Fruit fly (Drosophila melanogaster) S2 (cell line): ENCODE results near the gene CG13097.

Experiments used
- CG8478 ChIP-seq: fragments of >200 bp; optimal IDR thresholded peaks from 2 replicates; lab custom pipeline; 2018
- CTCF ChIP-seq, 2 experiments: fragments of >200 bp; optimal IDR thresholded peaks; 2 replicates each; lab custom pipeline; 2018

CG13097 gene

DNA sequence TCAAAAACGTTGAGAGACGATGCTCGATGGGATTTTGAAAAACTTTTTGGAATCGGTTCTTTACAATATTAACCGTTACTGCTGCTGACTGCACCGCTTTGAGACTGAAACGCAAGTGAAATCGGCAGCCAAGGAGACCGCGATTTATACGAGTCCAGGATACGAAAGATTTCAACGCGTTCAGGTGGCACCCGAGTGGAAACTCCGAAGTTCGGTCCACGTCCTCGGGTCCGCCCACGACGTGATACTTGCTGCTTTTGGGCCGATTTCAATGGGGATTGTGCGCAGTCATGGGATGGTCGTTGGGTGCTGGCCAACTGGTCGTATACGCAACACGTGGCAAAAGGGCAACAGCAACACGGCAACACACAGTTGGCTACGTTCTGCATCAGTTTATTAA lies 7.9 kb downstream of the CG13097 start, which contains the start of gene Dh31:
Dh31 (minus strand) TSS at position 117 of the 400 bp plus-strand sequence.
- TF ChIP-seq CG8478 (no peak), CTCF (optimal IDR thresholded peaks at IDR 0.05; lab: Kevin White, UChicago) (no peak)

DNA sequence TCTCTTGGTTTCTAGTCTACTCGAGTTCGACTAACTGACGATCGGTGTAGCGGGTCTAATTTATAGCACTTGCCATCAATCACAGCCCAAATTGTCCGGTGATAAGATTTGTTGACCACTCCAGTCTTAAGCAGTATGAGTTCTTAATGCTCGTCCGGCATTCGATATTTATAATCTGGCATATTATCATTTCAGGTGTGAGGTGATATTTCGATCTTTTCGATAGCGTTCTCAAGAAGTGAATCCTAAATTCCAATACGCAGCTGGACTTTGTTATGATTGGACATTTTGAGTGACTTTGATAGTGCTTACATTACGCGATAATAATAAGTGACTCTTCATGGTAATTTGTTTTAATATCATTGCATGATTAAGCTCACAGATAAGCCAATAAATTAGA lies 18.4 kb downstream of the CG13097 start, which contains the start of gene Bace:
Bace (minus strand) TSS at position 39 of the 400 bp plus-strand sequence.
- TF ChIP-seq CG8478 (no peak), CTCF (optimal IDR thresholded peaks at IDR 0.05; lab: Kevin White, UChicago) (no peak)

DNA sequence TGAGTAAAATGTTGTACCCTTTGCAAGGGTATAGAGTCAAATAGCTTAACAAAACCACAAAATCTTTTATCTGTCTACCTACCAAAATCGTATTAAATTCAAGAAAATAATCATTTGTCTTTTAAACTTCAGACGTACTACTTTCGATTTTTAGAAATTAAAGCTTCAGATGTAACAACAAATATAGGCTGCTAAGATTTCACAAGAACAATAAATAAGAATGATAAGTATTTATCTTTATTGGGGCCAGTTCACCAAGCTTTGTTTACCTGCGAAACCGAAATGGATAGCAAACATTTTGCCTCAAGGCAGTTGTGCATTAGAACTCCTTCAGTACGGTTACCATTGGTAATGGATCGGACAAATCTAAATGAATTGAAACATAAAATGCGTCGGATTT lies 24.2 kb downstream of the CG13097 start, which contains the start of gene CG43400:
CG43400 (plus strand) TSS at position 301 of the 400 bp plus-strand sequence.
- TF ChIP-seq CG8478 (no peak), CTCF (optimal IDR thresholded peaks at IDR 0.05; lab: Kevin White, UChicago) (no peak)

DNA sequence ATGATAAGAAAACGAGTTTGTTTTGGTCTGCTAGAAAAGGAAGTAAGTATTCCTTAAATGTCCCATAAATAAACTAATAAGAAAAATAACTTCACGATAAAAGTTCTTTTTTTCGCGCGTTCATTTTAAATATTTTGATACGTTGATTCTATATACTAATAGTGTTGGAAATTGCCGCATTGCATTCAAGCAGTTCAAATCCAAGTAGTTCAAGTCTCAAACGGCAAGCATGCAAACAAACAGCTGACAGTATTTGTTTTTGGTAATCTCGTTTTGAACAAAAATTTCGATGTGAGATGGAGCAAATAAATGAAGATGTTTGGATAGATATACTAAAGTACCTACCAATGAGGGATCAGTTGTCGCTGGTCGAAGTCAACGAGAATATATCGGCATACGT lies 25.9 kb downstream of the CG13097 start, which contains the start of gene CG13088:
CG13088 (plus strand) TSS at position 247 of the 400 bp plus-strand sequence.
- TF ChIP-seq CTCF (optimal IDR thresholded peaks at IDR 0.05; lab: Kevin White, UChicago) (peak in 1 of 2 experiments; percentile 10), CG8478 (no peak)

DNA sequence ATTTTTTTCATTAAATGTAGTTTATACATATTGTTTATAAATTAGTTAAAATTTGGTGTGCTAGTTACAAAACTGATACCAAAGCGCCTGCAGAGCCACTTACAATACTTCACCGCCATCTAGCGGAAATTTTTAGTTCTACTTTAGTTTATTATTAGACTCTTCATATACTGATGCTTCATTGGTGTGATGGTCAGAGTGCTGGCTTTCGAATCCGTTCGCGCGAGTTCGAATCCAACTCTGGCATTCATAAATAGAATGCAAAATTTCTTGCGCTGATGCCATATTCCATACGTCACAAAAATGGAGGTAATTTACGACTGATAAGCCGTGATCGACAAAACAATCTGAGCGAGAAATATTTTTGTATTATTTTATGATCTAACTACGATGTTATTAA lies 29.1 kb downstream of the CG13097 start:
- TF ChIP-seq CG8478 = no peak
- TF ChIP-seq CTCF (optimal IDR thresholded peaks at IDR 0.05; lab: Kevin White, UChicago) = peak; percentile 71 to 86

DNA sequence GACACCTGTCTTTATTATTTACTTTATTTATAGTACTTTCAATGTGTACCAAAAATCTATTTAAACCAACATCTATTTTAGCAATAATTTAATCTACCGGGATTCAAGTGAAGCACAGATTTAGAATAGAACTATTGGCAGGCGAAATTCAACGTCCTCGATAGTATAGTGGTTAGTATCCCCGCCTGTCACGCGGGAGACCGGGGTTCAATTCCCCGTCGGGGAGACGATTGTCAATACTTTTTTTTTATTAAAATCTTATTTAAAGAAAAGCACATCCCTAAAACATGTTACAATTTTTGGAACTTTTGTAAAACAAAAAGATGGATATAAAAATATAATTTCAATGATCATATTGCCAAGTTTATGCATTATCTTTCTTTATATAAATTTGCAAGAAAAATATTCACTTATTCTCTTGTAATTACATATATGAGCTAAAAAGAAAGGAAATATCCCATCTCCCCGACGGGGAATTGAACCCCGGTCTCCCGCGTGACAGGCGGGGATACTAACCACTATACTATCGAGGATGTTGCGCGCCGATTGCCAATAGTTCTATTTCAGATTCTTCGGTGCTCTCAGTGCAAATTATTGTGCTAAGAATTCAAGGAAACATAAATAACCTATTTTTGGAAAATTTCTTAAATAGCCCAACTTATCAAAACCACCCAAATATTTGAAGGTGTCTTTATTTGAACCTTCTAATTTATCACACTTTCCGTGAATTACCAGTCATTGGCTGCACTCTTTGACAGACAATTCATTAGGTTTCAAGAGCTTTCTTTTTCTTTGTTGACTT lies 32.8 kb downstream of the CG13097 start, which contains the start of gene CG43796:
CG43796 (plus strand) TSS at position 752 of the 802 bp plus-strand sequence.
- no peak for TF ChIP-seq CG8478
- TF ChIP-seq CTCF (optimal IDR thresholded peaks at IDR 0.05; lab: Kevin White, UChicago) = no peak

DNA sequence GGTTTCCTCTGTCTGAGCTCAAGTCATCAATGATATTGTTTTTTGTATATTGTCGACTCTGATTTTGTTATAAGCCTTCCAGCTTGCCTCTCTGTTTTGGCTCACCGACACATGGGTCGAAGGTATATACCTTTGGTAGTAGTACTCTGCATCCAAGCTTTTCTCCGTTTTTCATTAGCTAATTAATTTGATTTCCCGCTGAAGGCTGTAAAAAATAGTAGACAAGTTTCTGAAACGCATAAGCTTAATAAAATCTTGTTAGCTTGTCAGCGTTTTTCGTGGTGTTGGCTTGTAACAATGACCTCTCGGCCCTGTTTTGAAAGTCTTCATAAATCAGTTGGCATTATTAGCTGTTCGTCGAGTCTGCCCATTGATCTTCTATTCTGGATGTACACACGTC lies 33.8 kb downstream of the CG13097 start:
- TF ChIP-seq CTCF (optimal IDR thresholded peaks at IDR 0.05; lab: Kevin White, UChicago) (no peak), CG8478 (no peak)

DNA sequence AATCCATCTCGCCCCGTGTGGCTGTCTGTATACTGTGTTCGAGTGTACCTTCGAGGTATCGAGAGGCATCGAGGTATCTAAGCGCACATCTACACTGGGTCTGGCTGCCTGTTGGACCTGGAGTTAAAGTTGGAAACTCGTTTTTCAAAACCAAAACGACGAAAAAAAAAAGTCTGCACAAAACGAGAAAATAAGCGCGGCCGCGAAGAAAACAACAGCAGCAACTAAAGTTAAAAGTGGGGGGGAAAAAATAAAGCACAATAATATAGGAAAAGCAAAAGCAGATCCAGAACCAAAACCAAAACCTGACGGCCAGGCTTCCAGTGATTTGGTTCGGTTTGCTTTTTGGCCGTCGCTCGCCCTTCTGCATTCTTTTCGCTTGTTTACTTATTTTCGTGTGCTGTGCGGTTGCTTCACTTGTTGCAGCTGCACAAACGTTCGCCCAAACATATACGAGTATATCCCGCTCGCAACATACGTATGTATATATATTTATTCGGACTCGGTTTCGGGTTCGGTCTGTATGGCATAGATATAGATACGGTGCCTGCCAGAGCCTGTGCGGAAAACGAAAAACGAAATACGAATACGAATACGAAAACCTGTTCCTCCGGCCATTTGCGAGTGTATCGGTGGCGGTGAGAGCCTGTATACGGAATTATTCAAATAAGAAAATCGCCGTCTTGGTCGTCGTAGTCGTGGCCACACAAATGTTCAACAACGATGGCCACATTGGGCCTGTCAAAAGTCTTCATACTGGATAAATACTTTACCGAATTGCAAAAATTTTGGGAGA lies 35.6 kb downstream of the CG13097 start:
- TF ChIP-seq CTCF (optimal IDR thresholded peaks at IDR 0.05; lab: Kevin White, UChicago) = no peak
- no peak for TF ChIP-seq CG8478

DNA sequence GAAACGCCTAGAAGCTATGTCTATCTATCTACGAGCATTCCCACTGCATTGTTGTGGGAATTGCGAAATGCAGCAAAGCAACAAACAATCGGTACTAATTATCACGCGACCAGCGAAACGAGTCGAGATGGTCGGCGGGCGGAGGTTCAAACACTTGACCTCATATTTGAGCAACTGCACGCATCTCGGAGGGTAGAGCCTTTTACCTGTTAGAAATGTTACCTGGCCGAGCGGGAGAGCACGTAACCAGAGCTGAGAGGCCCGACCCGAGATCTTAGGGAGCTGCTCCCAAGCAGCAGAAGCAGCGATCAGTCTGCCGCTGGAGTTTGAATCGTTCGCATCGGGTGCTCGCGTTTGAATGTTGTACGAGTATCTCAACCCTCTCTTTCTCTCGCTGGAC lies 36.3 kb downstream of the CG13097 start:
- no peak for TF ChIP-seq CTCF (optimal IDR thresholded peaks at IDR 0.05; lab: Kevin White, UChicago)
- TF ChIP-seq CG8478 = no peak

DNA sequence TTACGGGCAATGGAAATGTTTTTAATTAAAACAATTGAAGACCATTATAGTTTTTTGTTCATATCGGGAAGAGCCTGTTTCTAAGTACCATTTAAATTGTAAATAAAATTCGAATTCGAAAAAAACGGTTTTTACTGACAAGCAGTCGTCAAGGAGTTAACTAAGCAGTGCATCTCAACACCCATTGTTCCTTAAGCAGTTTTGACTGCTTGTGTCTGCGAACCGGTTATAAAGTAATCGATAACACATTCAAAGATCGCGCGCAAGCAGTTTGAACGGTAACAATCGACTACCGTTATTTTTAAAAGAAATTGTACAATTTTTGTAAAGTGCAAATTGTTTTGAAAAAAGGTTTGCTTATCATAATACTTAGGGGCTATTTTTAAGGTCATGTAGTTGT lies 36.7 kb downstream of the CG13097 start:
- peak in 1 of 2 experiments; percentile 64 for TF ChIP-seq CTCF (optimal IDR thresholded peaks at IDR 0.05; lab: Kevin White, UChicago)
- TF ChIP-seq CG8478 = no peak

DNA sequence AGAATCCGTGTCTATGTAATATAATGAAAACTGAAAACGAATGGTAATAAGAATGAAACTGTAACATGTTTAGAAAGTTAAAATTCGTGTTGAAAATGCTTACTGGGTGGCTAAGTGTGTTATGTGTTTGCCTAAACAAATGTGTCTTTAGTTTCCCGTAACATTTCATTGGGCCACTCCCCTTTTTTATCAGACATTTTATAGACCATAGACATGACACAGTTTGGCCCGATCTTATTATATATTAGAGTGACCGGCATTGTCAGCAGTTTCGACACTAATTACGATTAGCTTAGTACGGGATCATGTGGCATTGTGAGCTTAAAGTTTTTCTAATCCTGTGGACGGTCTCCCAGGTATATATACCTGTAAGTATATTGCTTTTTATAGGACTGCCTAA lies 37.6 kb downstream of the CG13097 start, which contains the start of gene CheA29a:
CheA29a (plus strand) TSS at position 301 of the 400 bp plus-strand sequence.
- TF ChIP-seq CTCF (optimal IDR thresholded peaks at IDR 0.05; lab: Kevin White, UChicago) (no peak), CG8478 (no peak)

DNA sequence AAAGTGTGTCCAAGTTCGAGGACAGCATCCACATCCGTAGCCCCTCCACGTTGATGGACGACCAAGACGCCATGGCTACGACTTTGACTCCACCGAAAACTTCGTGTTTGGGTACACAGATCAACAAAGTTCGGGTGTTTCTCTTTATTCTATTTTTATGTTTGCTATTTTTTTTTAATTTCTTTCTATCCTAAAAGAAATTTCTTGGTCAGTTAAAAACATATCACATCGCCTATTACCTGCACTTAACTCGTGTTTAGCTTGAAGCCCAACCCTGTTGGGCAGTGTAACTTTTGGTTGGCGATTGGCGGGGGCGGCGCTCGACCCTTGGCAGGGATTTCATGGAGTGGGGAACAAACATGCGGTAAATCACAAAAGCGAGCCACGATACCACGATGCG lies 41.2 kb downstream of the CG13097 start:
- no peak for TF ChIP-seq CG8478
- no peak for TF ChIP-seq CTCF (optimal IDR thresholded peaks at IDR 0.05; lab: Kevin White, UChicago)

DNA sequence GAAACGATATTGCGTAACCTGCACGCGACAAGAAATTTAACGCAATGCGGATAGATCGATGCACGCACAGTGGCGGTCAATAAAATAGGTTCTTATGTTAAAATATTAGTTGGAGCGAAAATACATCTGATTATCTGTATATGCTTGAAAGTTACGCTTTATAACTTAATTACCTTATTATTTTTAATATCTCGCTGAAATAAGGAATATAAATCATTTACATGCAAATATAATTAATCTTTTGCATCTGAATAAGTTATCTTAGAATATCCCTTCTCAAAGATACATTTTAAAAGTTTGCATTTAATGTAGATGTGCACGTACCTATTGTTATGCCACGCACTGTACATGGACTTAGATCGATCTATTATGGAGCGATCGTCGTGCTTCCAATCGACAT lies 43.0 kb downstream of the CG13097 start:
- TF ChIP-seq CG8478 (no peak), CTCF (optimal IDR thresholded peaks at IDR 0.05; lab: Kevin White, UChicago) (no peak)

DNA sequence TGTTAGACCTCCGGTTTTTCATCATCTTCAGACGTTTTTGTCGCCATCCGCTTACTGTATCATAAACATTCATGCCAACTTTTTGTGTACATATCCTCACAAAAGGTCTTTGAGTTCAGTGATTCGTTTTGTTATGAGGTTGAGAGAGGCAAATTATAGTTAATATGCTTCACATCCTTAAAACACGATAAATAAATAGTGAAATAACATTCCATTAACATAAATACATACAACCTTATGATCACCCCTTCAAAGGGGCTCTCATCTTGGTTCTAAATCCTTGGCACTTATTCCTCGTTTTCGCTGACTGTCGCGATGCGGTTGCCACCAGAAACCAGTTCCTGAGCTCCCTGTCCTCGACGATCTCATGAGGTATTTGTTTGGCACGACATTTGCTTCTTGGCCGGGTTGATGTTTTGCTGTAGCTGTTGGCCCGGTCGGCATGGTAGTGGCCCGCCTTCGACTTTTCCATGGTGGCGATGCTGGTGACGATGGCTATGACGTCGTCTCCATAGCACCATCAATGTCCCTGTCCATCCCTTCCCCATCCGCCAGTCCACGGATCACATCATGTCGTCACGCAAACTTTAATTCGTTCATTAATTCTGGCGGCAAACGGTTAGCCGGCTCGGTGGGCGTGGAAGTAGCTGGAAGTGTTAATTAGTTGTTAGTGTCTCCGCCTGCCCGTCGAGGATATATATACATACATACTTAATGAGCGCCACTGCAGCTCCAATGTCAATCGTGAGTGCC lies 45.6 kb downstream of the CG13097 start:
- TF ChIP-seq CG8478 = no peak
- TF ChIP-seq CTCF (optimal IDR thresholded peaks at IDR 0.05; lab: Kevin White, UChicago) = no peak

DNA sequence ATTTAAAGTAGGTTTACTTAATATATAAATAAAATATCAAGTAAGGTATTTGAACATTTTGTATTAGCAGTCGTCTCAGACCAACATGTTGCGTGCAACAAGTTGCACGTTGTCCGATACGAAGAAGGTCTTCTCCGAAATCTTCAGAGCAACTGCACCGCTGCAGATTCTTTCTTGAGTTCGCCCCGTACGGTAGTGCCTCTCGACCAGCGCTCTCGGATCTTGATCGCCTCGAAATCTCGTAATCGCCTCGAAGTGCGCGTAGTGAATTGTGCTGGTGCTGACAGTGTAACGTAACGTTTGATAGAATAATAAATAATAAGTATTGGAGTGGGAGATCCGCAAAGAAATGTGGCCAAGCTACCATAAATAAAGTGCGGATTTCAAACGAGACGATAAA lies 48.0 kb downstream of the CG13097 start, which contains the start of gene dachs:
dachs (plus strand) TSS at position 175 of the 400 bp plus-strand sequence.
- TF ChIP-seq CTCF (optimal IDR thresholded peaks at IDR 0.05; lab: Kevin White, UChicago) = no peak
- TF ChIP-seq CG8478 = no peak
